Worm (Caenorhabditis elegans) whole organism, L4/young adult: ENCODE measurements around the gene C04C3.14.

Source experiments
- W03F9.2 ChIP-seq: fragments of 150-350 bp; optimal IDR thresholded peaks from 2 replicates; lab custom pipeline; 2014; ENCODE audit warnings: missing biosample characterization, missing genetic modification characterization
- him-1 ChIP-seq: sonication (generic microtip); optimal IDR thresholded peaks from 2 replicates; lab custom pipeline; 2016; ENCODE audit warnings: missing genotype, missing genetic modification reagents, missing genetic modification characterization, missing compliant biosample characterization

DNA sequence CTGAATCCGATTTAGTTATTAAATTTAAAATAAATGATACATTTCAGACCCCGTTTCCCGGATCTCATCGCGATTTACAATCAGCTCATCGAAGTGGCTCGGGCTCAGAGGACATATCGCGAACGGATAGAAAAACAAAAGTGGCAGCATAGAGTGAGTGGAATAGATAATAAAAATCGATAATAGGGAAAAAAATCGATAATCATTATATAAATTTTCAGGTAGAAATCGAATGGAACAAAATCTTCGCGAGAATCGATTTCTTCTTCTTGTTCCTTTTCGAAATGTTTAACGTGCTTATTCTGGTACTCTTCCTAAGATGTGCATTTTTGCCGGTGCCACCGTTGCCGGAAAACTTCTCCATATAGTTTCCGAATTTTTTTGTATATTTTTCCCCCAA, 23.1 kb downstream of the C04C3.14 start:
- TF ChIP-seq him-1 (tag; lab: Kevin White, UChicago) (no peak), W03F9.2 (tag; lab: Kevin White, UChicago) (no peak)
